Worm (Caenorhabditis elegans) whole organism, L3 larva: ENCODE results near the gene F45B8.5.

Source experiments
- fkh-10 ChIP-seq: sonication (generic microtip); optimal IDR thresholded peaks from 2 replicates; lab custom pipeline; 2017; ENCODE audit warnings: missing biosample characterization, missing genetic modification reagents, missing genetic modification characterization
- hmg-11 ChIP-seq: sonication (generic microtip); optimal IDR thresholded peaks from 2 replicates; lab custom pipeline; 2016; ENCODE audit warnings: missing genetic modification characterization, missing compliant biosample characterization
- mdl-1 ChIP-seq: fragments of 150-350 bp; optimal IDR thresholded peaks from 2 replicates; lab custom pipeline; 2014; ENCODE audit warnings: missing biosample characterization, missing genetic modification characterization
- nfya-1 ChIP-seq: sonication (generic microtip); optimal IDR thresholded peaks from 2 replicates; lab custom pipeline; 2017; ENCODE audit warnings: missing genetic modification characterization, mild to moderate bottlenecking, missing compliant biosample characterization, antibody characterized with exemption, moderate library complexity; ENCODE audit not compliant: insufficient read depth
- nhr-11 ChIP-seq: fragments of 150-350 bp; optimal IDR thresholded peaks from 2 replicates; lab custom pipeline; 2014; ENCODE audit warnings: missing biosample characterization, missing genetic modification characterization
- nhr-28 ChIP-seq: fragments of 150-350 bp; optimal IDR thresholded peaks from 2 replicates; lab custom pipeline; 2014; ENCODE audit warnings: missing biosample characterization, missing genetic modification characterization
- nhr-76 ChIP-seq: fragments of 150-350 bp; sonication (generic microtip); optimal IDR thresholded peaks from 5 replicates; lab custom pipeline; 2014; ENCODE audit warnings: missing biosample characterization, missing genetic modification characterization
- pqm-1 ChIP-seq: fragments of 150-350 bp; optimal IDR thresholded peaks from 2 replicates; lab custom pipeline; 2017; ENCODE audit warnings: missing biosample characterization, missing genetic modification characterization, inconsistent platforms
- skn-1 ChIP-seq: fragments of 150-350 bp; optimal IDR thresholded peaks from 2 replicates; lab custom pipeline; 2014; ENCODE audit warnings: missing biosample characterization, missing genetic modification characterization
- zag-1 ChIP-seq: fragments of 150-350 bp; optimal IDR thresholded peaks from 2 replicates; lab custom pipeline; 2014; ENCODE audit warnings: missing biosample characterization, missing genetic modification characterization

ce11 chrX:14916767-14917166 is 49.1 kb upstream of the F45B8.5 start:
- TF ChIP-seq pqm-1 (tag; lab: Kevin White, UChicago) (no peak), nhr-76 (tag; lab: Kevin White, UChicago) (no peak), nfya-1 (no peak), nhr-11 (tag; lab: Kevin White, UChicago) (no peak), nhr-28 (tag; lab: Kevin White, UChicago) (no peak), mdl-1 (tag; lab: Kevin White, UChicago) (no peak), fkh-10 (peak; percentile 9), zag-1 (tag; lab: Kevin White, UChicago) (no peak), hmg-11 (tag; lab: Kevin White, UChicago) (no peak), skn-1 (tag; lab: Kevin White, UChicago) (no peak)
